Fruit fly (Drosophila melanogaster) whole organism, embryonic: Measurements from ENCODE around the gene mxt.

Experiments
- C15 ChIP-seq: fragments of 200-800 bp; sonication (Bioruptor generic); IDR thresholded peaks from 3 replicates; pipeline ENCODE4 v1.3.6; 2022; ENCODE audit warnings: missing biosample characterization, missing genetic modification characterization
- CG10147 ChIP-seq: fragments of 200-800 bp; sonication (Bioruptor generic); optimal IDR thresholded peaks from 2 replicates; lab custom pipeline; 2019; ENCODE audit warnings: missing biosample characterization, mild to moderate bottlenecking, missing genetic modification characterization, moderate library complexity
- CG10209 ChIP-seq: fragments of 200-800 bp; sonication (Bioruptor generic); optimal IDR thresholded peaks from 3 replicates; lab custom pipeline; 2017; ENCODE audit warnings: missing biosample characterization, mild to moderate bottlenecking, missing genetic modification characterization, missing genetic modification reagents
- CG10321 ChIP-seq: fragments of 200-800 bp; sonication (Bioruptor generic); IDR thresholded peaks from 2 replicates; pipeline ENCODE4 v1.3.6; 2022; ENCODE audit warnings: missing biosample characterization, missing genetic modification characterization
- CG10979 ChIP-seq: fragments of 200-800 bp; sonication (Bioruptor generic); optimal IDR thresholded peaks from 2 replicates; lab custom pipeline; 2018; ENCODE audit warnings: missing biosample characterization, mild to moderate bottlenecking, missing genetic modification characterization, moderate library complexity
- CG13123 ChIP-seq: fragments of 200-800 bp; sonication (Bioruptor generic); optimal IDR thresholded peaks from 2 replicates; lab custom pipeline; 2016; ENCODE audit warnings: missing biosample characterization, missing genetic modification characterization
- CG13775 ChIP-seq: fragments of 200-800 bp; sonication (Bioruptor generic); optimal IDR thresholded peaks from 3 replicates; lab custom pipeline; 2017; ENCODE audit warnings: missing biosample characterization, mild to moderate bottlenecking, missing genetic modification characterization
- CG14667 ChIP-seq: fragments of 200-800 bp; sonication (Bioruptor generic); IDR thresholded peaks from 2 replicates; pipeline ENCODE4 v1.3.6; 2022; ENCODE audit warnings: missing biosample characterization, missing genetic modification characterization
- CG14860 ChIP-seq: fragments of 200-800 bp; sonication (Bioruptor generic); IDR thresholded peaks from 3 replicates; pipeline ENCODE4 v1.3.6; 2022; ENCODE audit warnings: missing biosample characterization, missing genetic modification characterization; ENCODE audit not compliant: partially characterized antibody
- CG15696 ChIP-seq: fragments of 200-800 bp; sonication (Bioruptor generic); optimal IDR thresholded peaks from 2 replicates; lab custom pipeline; 2019; ENCODE audit warnings: missing biosample characterization, mild to moderate bottlenecking, missing genetic modification characterization, moderate library complexity
- CG17186 ChIP-seq: fragments of 200-800 bp; sonication (Bioruptor generic); optimal IDR thresholded peaks from 3 replicates; lab custom pipeline; 2017; ENCODE audit warnings: missing biosample characterization, missing genetic modification reagents, missing genetic modification characterization
- CG17568 ChIP-seq: fragments of 200-800 bp; sonication (Bioruptor generic); optimal IDR thresholded peaks from 2 replicates; lab custom pipeline; 2018; ENCODE audit warnings: missing biosample characterization, mild to moderate bottlenecking, missing genetic modification characterization, moderate library complexity
- CG3163 ChIP-seq: fragments of 200-800 bp; sonication (Bioruptor generic); optimal IDR thresholded peaks from 3 replicates; lab custom pipeline; 2016; ENCODE audit warnings: missing biosample characterization, missing genetic modification characterization
- CG33213 ChIP-seq: fragments of 200-800 bp; sonication (Bioruptor generic); optimal IDR thresholded peaks from 3 replicates; lab custom pipeline; 2016; ENCODE audit warnings: missing biosample characterization, missing genetic modification characterization
- CG3407 ChIP-seq: fragments of 200-800 bp; sonication (Bioruptor generic); optimal IDR thresholded peaks from 2 replicates; lab custom pipeline; 2018; ENCODE audit warnings: missing biosample characterization, mild to moderate bottlenecking, missing genetic modification characterization
- CG6254 ChIP-seq: fragments of 200-800 bp; sonication (Bioruptor generic); optimal IDR thresholded peaks from 3 replicates; lab custom pipeline; 2017; ENCODE audit warnings: mild to moderate bottlenecking, missing biosample characterization, missing genetic modification reagents, missing genetic modification characterization
- CG6272 ChIP-seq: fragments of 200-800 bp; sonication (Bioruptor generic); IDR thresholded peaks from 2 replicates; pipeline ENCODE4 v1.3.6; 2022; ENCODE audit warnings: missing biosample characterization, missing genetic modification characterization
- CG7987 ChIP-seq: fragments of 200-800 bp; sonication (Bioruptor generic); optimal IDR thresholded peaks from 2 replicates; lab custom pipeline; 2018; ENCODE audit warnings: missing biosample characterization, mild to moderate bottlenecking, missing genetic modification characterization, moderate library complexity
- CG8944 ChIP-seq: fragments of 200-800 bp; sonication (Bioruptor generic); optimal IDR thresholded peaks from 3 replicates; lab custom pipeline; 2016; ENCODE audit warnings: missing biosample characterization, missing genetic modification characterization
- D ChIP-seq, 2 experiments: fragments of 200-800 bp in 1 of 2; fragments of >200 bp in 1 of 2; sonication (Bioruptor generic) in 1 of 2; optimal IDR thresholded peaks; 2 replicates in 1 of 2; 3 replicates in 1 of 2; lab custom pipeline; 2017; ENCODE audit warnings: mild to moderate bottlenecking in 1 of 2, missing biosample characterization in 1 of 2, missing genetic modification characterization in 1 of 2, missing genetic modification reagents in 1 of 2
- E2f1 ChIP-seq: fragments of 200-800 bp; sonication (Bioruptor generic); IDR thresholded peaks from 2 replicates; pipeline ENCODE4 v1.3.6; 2022; ENCODE audit warnings: missing biosample characterization, missing genetic modification characterization
- Fer1 ChIP-seq: fragments of 200-800 bp; sonication (Bioruptor generic); optimal IDR thresholded peaks from 2 replicates; lab custom pipeline; 2017; ENCODE audit warnings: missing biosample characterization, mild to moderate bottlenecking, missing genetic modification characterization
- GATAe ChIP-seq: fragments of 200-800 bp; sonication (Bioruptor generic); conservative IDR thresholded peaks from 2 replicates; pipeline ENCODE4 v1.3.6; 2022; ENCODE audit warnings: missing biosample characterization, missing genetic modification characterization
- Lim3 ChIP-seq: fragments of 200-800 bp; sonication (Bioruptor generic); IDR thresholded peaks from 2 replicates; pipeline ENCODE4 v1.3.6; 2022; ENCODE audit warnings: missing biosample characterization, missing genetic modification characterization
- NC2β ChIP-seq: fragments of 200-800 bp; sonication (Bioruptor generic); optimal IDR thresholded peaks from 2 replicates; lab custom pipeline; 2016; ENCODE audit warnings: missing biosample characterization, missing genetic modification characterization
- Oli ChIP-seq: fragments of 200-800 bp; sonication (Bioruptor generic); optimal IDR thresholded peaks from 2 replicates; lab custom pipeline; 2018; ENCODE audit warnings: missing biosample characterization, mild to moderate bottlenecking, missing genetic modification characterization, moderate library complexity
- Pdp1 ChIP-seq, 2 experiments: fragments of 200-800 bp; sonication (Bioruptor generic); optimal IDR thresholded peaks; 3 replicates each; lab custom pipeline; 2016; ENCODE audit warnings: missing biosample characterization in 2 of 2, missing genetic modification characterization in 2 of 2, mild to moderate bottlenecking in 1 of 2, moderate library complexity in 1 of 2
- Ptx1 ChIP-seq: fragments of 200-800 bp; sonication (Bioruptor generic); IDR thresholded peaks from 2 replicates; pipeline ENCODE4 v1.3.6; 2022; ENCODE audit warnings: missing biosample characterization, missing genetic modification characterization
- Usf ChIP-seq: fragments of 200-800 bp; sonication (Bioruptor generic); optimal IDR thresholded peaks from 2 replicates; lab custom pipeline; 2017; ENCODE audit warnings: missing genotype, missing biosample characterization, missing genetic modification characterization
- Vsx1 ChIP-seq: fragments of 200-800 bp; sonication (Bioruptor generic); optimal IDR thresholded peaks from 2 replicates; lab custom pipeline; 2017; ENCODE audit warnings: missing biosample characterization, mild to moderate bottlenecking, missing genetic modification characterization, missing genetic modification reagents
- Xrp1 ChIP-seq: fragments of 200-800 bp; sonication (Bioruptor generic); IDR thresholded peaks from 2 replicates; pipeline ENCODE4 v1.3.6; 2022; ENCODE audit warnings: missing biosample characterization, missing genetic modification characterization
- ara ChIP-seq: fragments of 200-800 bp; sonication (Bioruptor generic); IDR thresholded peaks from 2 replicates; pipeline ENCODE4 v1.3.6; 2022; ENCODE audit warnings: missing biosample characterization, missing genetic modification characterization
- corto ChIP-seq: fragments of 200-800 bp; sonication (Bioruptor generic); optimal IDR thresholded peaks from 2 replicates; lab custom pipeline; 2016; ENCODE audit warnings: missing biosample characterization, mild to moderate bottlenecking, missing genetic modification characterization, moderate library complexity
- cwo ChIP-seq: fragments of 200-800 bp; sonication (Bioruptor generic); optimal IDR thresholded peaks from 3 replicates; lab custom pipeline; 2017; ENCODE audit warnings: missing biosample characterization, missing genetic modification characterization, mild to moderate bottlenecking, moderate library complexity, missing genetic modification reagents
- gce ChIP-seq: fragments of 200-800 bp; sonication (Bioruptor generic); IDR thresholded peaks from 3 replicates; pipeline ENCODE4 v1.3.6; 2022; ENCODE audit warnings: missing biosample characterization, missing genetic modification characterization
- hth ChIP-seq: fragments of >200 bp; optimal IDR thresholded peaks from 2 replicates; lab custom pipeline; 2017; ENCODE audit warnings: inconsistent platforms
- knrl ChIP-seq: fragments of 200-800 bp; sonication (Bioruptor generic); IDR thresholded peaks from 3 replicates; pipeline ENCODE4 v1.3.6; 2022; ENCODE audit warnings: missing biosample characterization, missing genetic modification characterization; ENCODE audit not compliant: partially characterized antibody
- p53 ChIP-seq: fragments of 200-800 bp; sonication (Bioruptor generic); optimal IDR thresholded peaks from 2 replicates; lab custom pipeline; 2016; ENCODE audit warnings: missing biosample characterization, missing genetic modification characterization
- sim ChIP-seq: fragments of 200-800 bp; sonication (Bioruptor generic); IDR thresholded peaks from 2 replicates; pipeline ENCODE4 v1.3.6; 2022; ENCODE audit warnings: missing biosample characterization, missing genetic modification characterization
- sug ChIP-seq: fragments of 200-800 bp; optimal IDR thresholded peaks from 2 replicates; lab custom pipeline; 2019; ENCODE audit warnings: missing biosample characterization, mild to moderate bottlenecking, missing genetic modification characterization, moderate library complexity
- trem ChIP-seq: fragments of 200-800 bp; optimal IDR thresholded peaks from 3 replicates; lab custom pipeline; 2019; ENCODE audit warnings: missing biosample characterization, mild to moderate bottlenecking, missing genetic modification characterization, moderate library complexity
- unpg ChIP-seq: fragments of 200-800 bp; sonication (Bioruptor generic); optimal IDR thresholded peaks from 3 replicates; lab custom pipeline; 2018; ENCODE audit warnings: missing biosample characterization, mild to moderate bottlenecking, missing genetic modification characterization, moderate library complexity
- usp ChIP-seq: fragments of >200 bp; optimal IDR thresholded peaks from 2 replicates; lab custom pipeline; 2017; ENCODE audit warnings: missing biosample characterization, missing genetic modification characterization
- vvl ChIP-seq: fragments of 200-800 bp; sonication (Bioruptor generic); IDR thresholded peaks from 2 replicates; pipeline ENCODE4 v1.3.6; 2022; ENCODE audit warnings: missing biosample characterization, missing genetic modification characterization
- z ChIP-seq: fragments of 200-800 bp; sonication (Bioruptor generic); IDR thresholded peaks from 3 replicates; pipeline ENCODE4 v1.3.6; 2022; ENCODE audit warnings: missing biosample characterization, missing genetic modification characterization
- zf30C ChIP-seq: fragments of 200-800 bp; sonication (Bioruptor generic); optimal IDR thresholded peaks from 3 replicates; lab custom pipeline; 2018; ENCODE audit warnings: missing biosample characterization, mild to moderate bottlenecking, missing genetic modification characterization

Gene mxt

dm6 chr2L:4838494-4839320, 8.4 kb downstream of the mxt start (continued):
- TF ChIP-seq Fer1 (GFP tag; lab: Kevin White, UChicago) (peak; percentile 28), ara (GFP tag; lab: Robert Waterston, UW) (peak; percentile 71), sug (tag; lab: Kevin White, UChicago) (peak; percentile 28), trem (tag; lab: Kevin White, UChicago) (no peak), CG13775 (GFP tag; lab: Kevin White, UChicago) (no peak), CG10979 (no peak), CG15696 (tag; lab: Kevin White, UChicago) (peak; percentile 48), p53 (GFP tag; lab: Kevin White, UChicago) (peak; percentile 91), Ptx1 (GFP tag; lab: Robert Waterston, UW) (no peak), CG10209 (GFP tag; lab: Kevin White, UChicago) (peak; percentile 38), CG14860 (no peak), vvl (GFP tag; lab: Robert Waterston, UW) (no peak), Pdp1 (GFP tag; optimal IDR thresholded peaks at IDR 0.05; lab: Kevin White, UChicago) (peak in 1 of 2 experiments; percentile 4), unpg (peak; percentile 25)

dm6 chr2L:4837772-4838397, 9.2 kb downstream of the mxt start, which contains the start of the genes tank and CG12194:
TSS of gene tank (minus strand) at chr2L:4837999.
TSS of gene CG12194 (plus strand) at chr2L:4838347.
- no peak for TF ChIP-seq hth
- TF ChIP-seq knrl (GFP tag; lab: Robert Waterston, UW), result peak; percentile 84
- peak; percentile 99 for TF ChIP-seq sim (GFP tag; lab: Robert Waterston, UW)
- TF ChIP-seq Fer1 (GFP tag; lab: Kevin White, UChicago), result peak; percentile 98
- no peak for TF ChIP-seq D (optimal IDR thresholded peaks at IDR 0.05; lab: Kevin White, UChicago)
- peak; percentile 98 for TF ChIP-seq D (GFP tag; optimal IDR thresholded peaks at IDR 0.05; lab: Kevin White, UChicago)
- TF ChIP-seq CG14667 (GFP tag; lab: Robert Waterston, UW), result peak; percentile 99
- peak; percentile 96 for TF ChIP-seq Usf
- TF ChIP-seq CG10321 (GFP tag; lab: Robert Waterston, UW), result peak; percentile 89
- TF ChIP-seq CG13123 (GFP tag; lab: Kevin White, UChicago), result peak; percentile 98
- peak; percentile 98 for TF ChIP-seq CG17568 (GFP tag; lab: Kevin White, UChicago)
- TF ChIP-seq Vsx1 (GFP tag; lab: Kevin White, UChicago), result peak; percentile 97
- TF ChIP-seq CG3407 (GFP tag; lab: Kevin White, UChicago), result peak; percentile 98
- TF ChIP-seq CG6254, result peak; percentile 97
- TF ChIP-seq Lim3 (GFP tag; lab: Robert Waterston, UW), result peak; percentile 97
- TF ChIP-seq z, result peak; percentile 86
- peak; percentile 96 for TF ChIP-seq zf30C
- TF ChIP-seq CG6272 (GFP tag; lab: Robert Waterston, UW), result peak; percentile 99
- peak; percentile 100 for TF ChIP-seq Xrp1 (GFP tag; lab: Robert Waterston, UW)
- peak; percentile 98 for TF ChIP-seq C15
- no peak for TF ChIP-seq usp
- peak; percentile 95 for TF ChIP-seq CG10147 (GFP tag; lab: Kevin White, UChicago)
- TF ChIP-seq corto (GFP tag; lab: Kevin White, UChicago), result peak; percentile 96
- peak; percentile 96 for TF ChIP-seq cwo (GFP tag; lab: Kevin White, UChicago)
- TF ChIP-seq NC2β, result peak; percentile 99
- peak; percentile 99 for TF ChIP-seq CG8944 (GFP tag; lab: Kevin White, UChicago)
- TF ChIP-seq GATAe (GFP tag; lab: Robert Waterston, UW), result peak; percentile 96
- TF ChIP-seq CG3163 (GFP tag; lab: Kevin White, UChicago), result peak; percentile 94
- TF ChIP-seq Oli (tag; lab: Kevin White, UChicago), result peak; percentile 99
- peak; percentile 98 for TF ChIP-seq CG7987 (GFP tag; lab: Kevin White, UChicago)
- peak; percentile 96 for TF ChIP-seq CG17186 (GFP tag; lab: Kevin White, UChicago)
- TF ChIP-seq CG33213 (GFP tag; lab: Kevin White, UChicago), result peak; percentile 99
- peak; percentile 99 for TF ChIP-seq gce (GFP tag; lab: Robert Waterston, UW)
- TF ChIP-seq E2f1, result peak; percentile 99
